Worm (Caenorhabditis elegans) whole organism, early embryonic: ENCODE measurements around the gene flp-13.

Source experiments
- B0310.2 ChIP-seq: sonication (generic microtip); optimal IDR thresholded peaks from 2 replicates; lab custom pipeline; 2016; ENCODE audit warnings: mild to moderate bottlenecking, missing genetic modification characterization, missing compliant biosample characterization
- F13C5.2 ChIP-seq: sonication (generic microtip); optimal IDR thresholded peaks from 2 replicates; lab custom pipeline; 2017; ENCODE audit warnings: mild to moderate bottlenecking, missing genetic modification characterization, inconsistent platforms, missing compliant biosample characterization
- ama-1 ChIP-seq: fragments of 150-350 bp; optimal IDR thresholded peaks from 2 replicates; lab custom pipeline; 2014
- ceh-36 ChIP-seq: sonication (generic microtip); optimal IDR thresholded peaks from 2 replicates; lab custom pipeline; 2016; ENCODE audit warnings: missing genetic modification characterization, inconsistent platforms, missing compliant biosample characterization
- ets-7 ChIP-seq: sonication (generic microtip); optimal IDR thresholded peaks from 2 replicates; lab custom pipeline; 2016; ENCODE audit warnings: missing genotype, missing genetic modification characterization, missing compliant biosample characterization
- hmg-4 ChIP-seq: fragments of 200-800 bp; sonication (Bioruptor generic); optimal IDR thresholded peaks from 2 replicates; lab custom pipeline; 2018; ENCODE audit warnings: mild to moderate bottlenecking, missing genetic modification characterization, missing compliant biosample characterization
- hnd-1 ChIP-seq: sonication (generic microtip); optimal IDR thresholded peaks from 2 replicates; lab custom pipeline; 2016; ENCODE audit warnings: missing genetic modification characterization, missing compliant biosample characterization
- pes-1 ChIP-seq: fragments of 200-800 bp; sonication (Bioruptor generic); IDR thresholded peaks from 2 replicates; pipeline ENCODE4 v1.3.6; 2022; ENCODE audit warnings: missing genetic modification reagents, missing genetic modification characterization, missing compliant biosample characterization
- scrt-1 ChIP-seq: fragments of 200-800 bp; sonication (Bioruptor generic); IDR thresholded peaks from 2 replicates; pipeline ENCODE4 v1.3.6; 2022; ENCODE audit warnings: missing genetic modification characterization, missing compliant biosample characterization
- sea-1 ChIP-seq: fragments of 200-800 bp; sonication (Bioruptor generic); conservative IDR thresholded peaks from 2 replicates; pipeline ENCODE4 v1.3.6; 2022; ENCODE audit warnings: missing genetic modification characterization, missing compliant biosample characterization
- tbx-11 ChIP-seq: fragments of 200-800 bp; sonication (Bioruptor generic); IDR thresholded peaks from 2 replicates; pipeline ENCODE4 v1.3.6; 2022; ENCODE audit warnings: missing genetic modification characterization, missing compliant biosample characterization
- tbx-37 ChIP-seq: fragments of 200-800 bp; sonication (Bioruptor generic); conservative IDR thresholded peaks from 2 replicates; pipeline ENCODE4 v1.3.6; 2022; ENCODE audit warnings: missing genetic modification reagents, missing genetic modification characterization, missing compliant biosample characterization
- tra-4 ChIP-seq: sonication (generic microtip); optimal IDR thresholded peaks from 2 replicates; lab custom pipeline; 2017; ENCODE audit warnings: missing genetic modification characterization, missing compliant biosample characterization

DNA sequence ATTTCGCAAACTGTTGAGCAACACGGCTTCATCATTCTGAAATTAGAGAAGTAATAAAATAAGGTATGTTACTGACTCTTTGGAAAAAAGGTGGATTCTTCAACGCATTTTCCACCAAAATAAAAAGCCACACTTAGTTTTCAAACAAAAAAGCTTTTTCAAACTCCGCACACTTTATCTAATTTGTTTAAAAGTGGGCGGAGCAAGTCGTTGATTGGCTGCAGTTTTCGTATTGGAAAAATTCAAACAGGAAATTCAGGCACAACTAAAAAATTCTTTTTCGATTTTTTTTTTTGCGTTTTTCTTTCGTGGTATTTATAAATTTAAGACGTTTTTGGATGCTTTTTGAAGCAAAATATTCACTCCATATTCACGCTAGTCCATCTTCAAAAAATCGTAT, 47.8 kb downstream of the flp-13 start:
- TF ChIP-seq hnd-1 (no peak), sea-1 (GFP tag; lab: Robert Waterston, UW) (no peak), ets-7 (tag; lab: Kevin White, UChicago) (no peak), pes-1 (GFP tag; lab: Robert Waterston, UW) (no peak), scrt-1 (GFP tag; lab: Robert Waterston, UW) (no peak), tra-4 (tag; lab: Kevin White, UChicago) (no peak), tbx-37 (GFP tag; lab: Robert Waterston, UW) (no peak), F13C5.2 (tag; lab: Kevin White, UChicago) (no peak), hmg-4 (no peak), B0310.2 (tag; lab: Kevin White, UChicago) (no peak), ama-1 (no peak), tbx-11 (GFP tag; lab: Robert Waterston, UW) (no peak), ceh-36 (tag; lab: Kevin White, UChicago) (no peak)
